Worm (Caenorhabditis elegans) whole organism, mixed stage, embryonic: ENCODE measurements around the gene str-82.

ENCODE experiments used
- M03D4.4 ChIP-seq: sonication (generic microtip); optimal IDR thresholded peaks from 2 replicates; lab custom pipeline; 2017; ENCODE audit warnings: mild to moderate bottlenecking, missing genetic modification characterization, missing compliant biosample characterization
- bed-3 ChIP-seq: fragments of 200-800 bp; sonication (Bioruptor generic); optimal IDR thresholded peaks from 3 replicates; lab custom pipeline; 2018; ENCODE audit warnings: mild to moderate bottlenecking, missing genetic modification characterization, moderate library complexity, missing compliant biosample characterization
- blmp-1 ChIP-seq: fragments of 150-350 bp; optimal IDR thresholded peaks from 2 replicates; lab custom pipeline; 2014; ENCODE audit warnings: missing biosample characterization, missing genetic modification characterization
- ceh-39 ChIP-seq: fragments of 150-350 bp; optimal IDR thresholded peaks from 2 replicates; lab custom pipeline; 2014; ENCODE audit warnings: missing biosample characterization, missing genetic modification characterization
- ceh-83 ChIP-seq: fragments of 200-800 bp; sonication (Bioruptor generic); optimal IDR thresholded peaks from 2 replicates; lab custom pipeline; 2018; ENCODE audit warnings: mild to moderate bottlenecking, missing genetic modification characterization, missing compliant biosample characterization
- cnd-1 ChIP-seq: fragments of 200-800 bp; sonication (Bioruptor generic); optimal IDR thresholded peaks from 2 replicates; lab custom pipeline; 2018; ENCODE audit warnings: mild to moderate bottlenecking, missing genetic modification characterization, missing compliant biosample characterization
- drap-1 ChIP-seq: fragments of 200-800 bp; sonication (Bioruptor generic); optimal IDR thresholded peaks from 3 replicates; lab custom pipeline; 2018; ENCODE audit warnings: mild to moderate bottlenecking, missing genetic modification characterization, missing compliant biosample characterization
- elt-1 ChIP-seq: sonication (generic microtip); optimal IDR thresholded peaks from 2 replicates; lab custom pipeline; 2017; ENCODE audit warnings: missing genetic modification characterization, mild to moderate bottlenecking, missing compliant biosample characterization, antibody characterized with exemption, moderate library complexity, borderline replicate concordance; ENCODE audit not compliant: insufficient read depth
- elt-3 ChIP-seq: fragments of 150-350 bp; optimal IDR thresholded peaks from 2 replicates; lab custom pipeline; 2014; ENCODE audit warnings: missing biosample characterization, missing genetic modification characterization
- flh-1 ChIP-seq: fragments of 200-800 bp; sonication (Bioruptor generic); optimal IDR thresholded peaks from 2 replicates; lab custom pipeline; 2018; ENCODE audit warnings: mild to moderate bottlenecking, missing genetic modification characterization, moderate library complexity, missing compliant biosample characterization
- ham-2 ChIP-seq: fragments of 200-800 bp; sonication (Bioruptor generic); optimal IDR thresholded peaks from 2 replicates; lab custom pipeline; 2018; ENCODE audit warnings: mild to moderate bottlenecking, missing genetic modification characterization, missing compliant biosample characterization
- hlh-1 ChIP-seq: fragments of 150-350 bp; optimal IDR thresholded peaks from 2 replicates; lab custom pipeline; 2014; ENCODE audit warnings: missing biosample characterization, missing genetic modification reagents, missing genetic modification characterization
- lin-13 ChIP-seq: fragments of 150-350 bp; optimal IDR thresholded peaks from 2 replicates; lab custom pipeline; 2014; ENCODE audit warnings: missing biosample characterization, missing genetic modification characterization
- lsy-2 ChIP-seq: fragments of 150-350 bp; optimal IDR thresholded peaks from 2 replicates; lab custom pipeline; 2014; ENCODE audit warnings: missing biosample characterization, missing genetic modification characterization
- mep-1 ChIP-seq: fragments of 150-350 bp; optimal IDR thresholded peaks from 2 replicates; lab custom pipeline; 2017; ENCODE audit warnings: missing biosample characterization, missing genetic modification reagents, missing genetic modification characterization, inconsistent platforms
- mls-2 ChIP-seq: sonication (generic microtip); optimal IDR thresholded peaks from 2 replicates; lab custom pipeline; 2016; ENCODE audit warnings: mild to moderate bottlenecking, missing genetic modification characterization, moderate library complexity, missing compliant biosample characterization
- nhr-12 ChIP-seq: fragments of 150-350 bp; optimal IDR thresholded peaks from 2 replicates; lab custom pipeline; 2014; ENCODE audit warnings: missing biosample characterization, missing genetic modification characterization
- nhr-2 ChIP-seq: fragments of 150-350 bp; optimal IDR thresholded peaks from 2 replicates; lab custom pipeline; 2014; ENCODE audit warnings: missing biosample characterization, missing genetic modification characterization
- nhr-237 ChIP-seq: fragments of 150-350 bp; optimal IDR thresholded peaks from 2 replicates; lab custom pipeline; 2014; ENCODE audit warnings: missing biosample characterization, missing genetic modification characterization
- nhr-28 ChIP-seq: fragments of 150-350 bp; optimal IDR thresholded peaks from 2 replicates; lab custom pipeline; 2014; ENCODE audit warnings: missing biosample characterization, missing genetic modification characterization
- pha-4 ChIP-seq: fragments of 150-350 bp; optimal IDR thresholded peaks from 2 replicates; lab custom pipeline; 2018; ENCODE audit warnings: missing biosample characterization, missing genetic modification reagents, missing genetic modification characterization
- sem-2 ChIP-seq: fragments of 200-800 bp; sonication (Bioruptor generic); optimal IDR thresholded peaks from 2 replicates; lab custom pipeline; 2018; ENCODE audit warnings: mild to moderate bottlenecking, missing genetic modification characterization, missing compliant biosample characterization
- snpc-4 ChIP-seq: fragments of 150-350 bp; optimal IDR thresholded peaks from 2 replicates; lab custom pipeline; 2014; ENCODE audit warnings: missing biosample characterization, missing genetic modification characterization
- tbx-8 ChIP-seq: fragments of 200-800 bp; sonication (Bioruptor generic); optimal IDR thresholded peaks from 2 replicates; lab custom pipeline; 2018; ENCODE audit warnings: mild to moderate bottlenecking, missing genetic modification characterization, moderate library complexity, missing compliant biosample characterization
- unc-120 ChIP-seq: sonication (generic microtip); optimal IDR thresholded peaks from 2 replicates; lab custom pipeline; 2017; ENCODE audit warnings: missing genetic modification characterization, missing compliant biosample characterization; ENCODE audit not compliant: poor library complexity, severe bottlenecking
- unc-39 ChIP-seq: fragments of 150-350 bp; optimal IDR thresholded peaks from 2 replicates; lab custom pipeline; 2014; ENCODE audit warnings: missing biosample characterization, missing genetic modification characterization
- zip-8 ChIP-seq: fragments of 150-350 bp; optimal IDR thresholded peaks from 2 replicates; lab custom pipeline; 2014; ENCODE audit warnings: missing biosample characterization, missing genetic modification characterization
- ztf-11 ChIP-seq: fragments of 150-350 bp; optimal IDR thresholded peaks from 2 replicates; lab custom pipeline; 2014; ENCODE audit warnings: missing biosample characterization, missing genetic modification characterization

Gene str-82

DNA sequence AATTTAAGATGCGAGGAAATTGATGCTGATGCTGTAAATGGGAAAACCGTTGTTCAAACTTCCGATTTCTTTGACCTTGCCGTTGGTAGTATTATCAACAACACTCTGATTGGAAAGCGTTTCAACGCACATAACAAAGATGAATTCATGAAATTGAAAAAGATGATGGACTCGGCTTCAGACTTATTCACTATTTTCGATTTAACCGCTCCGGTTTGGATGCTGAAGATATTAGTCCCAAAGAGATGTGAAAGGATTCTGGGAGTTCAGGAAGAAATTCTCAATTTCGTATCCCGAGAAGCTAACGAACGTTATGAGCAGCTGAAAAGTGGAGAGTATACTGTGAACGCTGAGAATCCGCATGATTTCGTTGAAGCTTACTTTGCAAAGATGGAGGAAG is 31.1 kb upstream of the str-82 start:
- TF ChIP-seq ceh-83 (GFP tag; lab: Kevin White, UChicago) (no peak), hlh-1 (no peak), elt-1 (tag; lab: Kevin White, UChicago) (no peak), mep-1 (tag; lab: Kevin White, UChicago) (no peak), lin-13 (tag; lab: Kevin White, UChicago) (no peak), cnd-1 (tag; lab: Kevin White, UChicago) (no peak), ham-2 (GFP tag; lab: Kevin White, UChicago) (no peak), pha-4 (tag; lab: Kevin White, UChicago) (no peak), drap-1 (GFP tag; lab: Kevin White, UChicago) (no peak), bed-3 (no peak), snpc-4 (tag; lab: Kevin White, UChicago) (no peak), blmp-1 (no peak), unc-120 (tag; lab: Kevin White, UChicago) (no peak), zip-8 (tag; lab: Kevin White, UChicago) (no peak), lsy-2 (tag; lab: Kevin White, UChicago) (no peak), ceh-39 (no peak)

DNA sequence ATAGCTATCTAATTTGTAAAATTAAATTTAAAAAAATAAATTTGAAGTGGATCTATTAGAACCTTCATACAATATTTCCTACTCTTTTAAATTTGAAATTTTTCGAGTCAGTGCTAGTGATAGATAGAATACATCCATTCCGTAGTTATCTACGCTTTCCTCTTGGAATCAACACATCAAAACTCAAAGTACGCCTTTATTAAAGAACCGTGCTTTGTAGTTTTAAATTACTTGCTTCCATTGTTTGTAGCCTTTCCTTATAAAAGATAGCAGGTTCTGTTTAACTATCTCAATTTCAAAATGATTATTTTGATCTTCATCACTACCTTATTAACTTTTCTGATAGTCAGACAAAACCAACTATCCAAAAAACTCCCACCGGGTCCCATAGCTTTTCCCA is 29.4 kb upstream of the str-82 start, which contains the start of gene cyp-35B3:
TSS of gene cyp-35B3 (plus strand) at position 301 of the 400 bp plus-strand sequence.
- TF ChIP-seq drap-1 (GFP tag; lab: Kevin White, UChicago) (no peak), nhr-237 (tag; lab: Kevin White, UChicago) (no peak), tbx-8 (GFP tag; lab: Kevin White, UChicago) (no peak), mls-2 (no peak), zip-8 (tag; lab: Kevin White, UChicago) (no peak), ham-2 (GFP tag; lab: Kevin White, UChicago) (no peak), nhr-12 (tag; lab: Kevin White, UChicago) (no peak)
- TF ChIP-seq, all 35 proteins: peak for 0

DNA sequence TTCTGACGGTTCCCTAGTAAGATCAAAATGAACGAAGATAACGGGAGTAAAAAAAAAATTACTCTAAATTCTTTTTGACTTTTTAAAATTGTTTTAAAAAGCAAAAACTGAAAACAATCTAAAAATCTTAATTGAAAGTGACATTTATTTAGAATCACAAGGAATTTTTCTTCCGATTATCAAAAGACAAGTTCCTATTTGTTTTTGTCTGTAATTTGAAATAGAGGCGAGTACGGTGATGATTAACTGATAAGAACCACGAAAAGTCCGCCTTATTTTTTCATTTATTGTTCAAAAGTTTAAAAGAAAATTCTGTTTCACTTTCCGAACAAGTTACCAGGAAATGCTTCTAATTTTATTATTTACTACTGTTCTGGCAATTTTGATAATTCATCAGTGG is 24.7 kb upstream of the str-82 start, which contains the start of gene dach-1:
TSS of gene dach-1 (plus strand) at position 301 of the 400 bp plus-strand sequence.
- TF ChIP-seq nhr-2 (tag; lab: Kevin White, UChicago) (no peak), M03D4.4 (no peak), nhr-12 (tag; lab: Kevin White, UChicago) (no peak), mls-2 (no peak)
- TF ChIP-seq, all 35 proteins: peak for 0

DNA sequence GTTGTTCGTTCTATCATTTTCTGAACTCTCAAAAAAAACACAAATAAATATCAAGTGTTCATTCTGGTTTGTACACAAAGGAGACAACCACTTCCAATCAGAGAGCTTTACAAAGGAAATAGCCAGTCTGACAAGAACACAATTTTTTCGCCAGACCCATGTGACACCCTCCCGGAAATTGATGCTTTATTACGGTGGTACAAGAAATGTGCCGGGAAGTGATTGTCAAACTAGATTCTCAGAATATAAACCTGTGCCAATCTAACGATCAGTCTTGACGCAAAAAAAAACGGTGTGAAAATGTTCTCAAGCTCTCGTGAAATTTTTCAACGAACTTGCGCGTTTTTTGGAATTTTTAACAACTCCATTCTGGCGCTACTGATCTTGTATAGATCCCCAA is 20.7 kb upstream of the str-82 start, which contains the start of gene str-247:
TSS of gene str-247 (plus strand) at position 301 of the 400 bp plus-strand sequence.
- no peak for TF ChIP-seq snpc-4 (tag; lab: Kevin White, UChicago)
- TF ChIP-seq elt-1 (tag; lab: Kevin White, UChicago): no peak
- no peak for TF ChIP-seq nhr-28
- no peak for TF ChIP-seq zip-8 (tag; lab: Kevin White, UChicago)
- no peak for TF ChIP-seq ztf-11 (tag; lab: Kevin White, UChicago)
- no peak for TF ChIP-seq ceh-83 (GFP tag; lab: Kevin White, UChicago)
- no peak for TF ChIP-seq sem-2
- TF ChIP-seq unc-39 (tag; lab: Kevin White, UChicago): no peak
- no peak for TF ChIP-seq nhr-237 (tag; lab: Kevin White, UChicago)
- no peak for TF ChIP-seq blmp-1

DNA sequence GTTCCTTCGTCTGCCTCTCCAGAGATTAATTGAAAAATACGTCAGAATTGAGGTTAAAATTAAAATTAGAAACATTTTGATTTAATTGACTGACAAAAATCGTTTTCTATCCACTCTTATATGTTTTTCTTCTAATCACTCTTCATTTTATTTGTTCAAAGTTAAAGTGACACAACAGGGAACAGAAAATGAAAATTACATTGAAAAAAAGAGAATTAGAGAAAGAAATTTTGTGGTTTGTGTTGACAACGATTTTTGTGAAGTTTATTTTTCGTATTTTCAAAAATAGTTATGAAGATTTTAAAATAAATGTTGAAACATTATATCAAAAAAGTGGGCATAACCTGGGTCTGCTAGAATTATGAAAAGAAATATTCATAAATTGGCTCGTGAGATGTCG is 16.9 kb upstream of the str-82 start, which contains the start of gene cyp-34A5:
TSS of gene cyp-34A5 (minus strand) at position 101 of the 400 bp plus-strand sequence.
- no peak for TF ChIP-seq unc-120 (tag; lab: Kevin White, UChicago)
- TF ChIP-seq elt-3 (tag; lab: Kevin White, UChicago): no peak
- no peak for TF ChIP-seq flh-1 (GFP tag; lab: Kevin White, UChicago)
- no peak for TF ChIP-seq mls-2

DNA sequence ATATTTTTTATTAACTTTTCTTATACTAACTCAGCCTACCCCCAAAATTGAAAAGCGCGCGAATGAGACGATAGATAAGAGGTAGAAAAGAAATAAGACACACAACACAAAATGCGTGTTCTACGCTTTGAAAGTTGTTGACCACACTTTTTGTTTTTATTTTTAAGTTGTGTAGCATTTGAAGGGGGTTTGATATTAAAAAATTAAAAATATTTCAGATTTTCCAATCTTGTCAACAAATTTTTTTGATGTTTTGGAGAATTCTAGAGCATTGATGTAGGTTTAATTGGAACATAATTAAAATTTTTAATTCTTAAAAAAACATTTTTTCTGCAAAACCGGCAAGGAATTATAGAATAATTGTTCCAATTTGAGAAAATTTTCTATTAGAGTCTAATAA is 13.2 kb upstream of the str-82 start, which contains the start of gene cyp-34A6:
TSS of gene cyp-34A6 (minus strand) at position 101 of the 400 bp plus-strand sequence.
- TF ChIP-seq bed-3 (no peak), hlh-1 (no peak), zip-8 (tag; lab: Kevin White, UChicago) (no peak), blmp-1 (no peak), elt-3 (tag; lab: Kevin White, UChicago) (no peak), ceh-39 (no peak), nhr-237 (tag; lab: Kevin White, UChicago) (no peak), nhr-28 (no peak), ham-2 (GFP tag; lab: Kevin White, UChicago) (no peak), M03D4.4 (no peak)
